Worm (Caenorhabditis elegans) whole organism, midembryonic: Measurements from ENCODE around the gene F43G6.4.

Source experiments
- T22C8.4 ChIP-seq: fragments of 200-800 bp; sonication (Bioruptor generic); IDR thresholded peaks from 2 replicates; pipeline ENCODE4 v1.3.6; 2022; ENCODE audit warnings: missing genetic modification characterization, missing compliant biosample characterization
- cog-1 ChIP-seq: sonication (generic microtip); optimal IDR thresholded peaks from 2 replicates; lab custom pipeline; 2016; ENCODE audit warnings: missing genetic modification characterization, missing compliant biosample characterization
- flt-1 ChIP-seq: fragments of 200-800 bp; sonication (Bioruptor generic); IDR thresholded peaks from 2 replicates; pipeline ENCODE4 v1.3.6; 2022; ENCODE audit warnings: missing genetic modification characterization, missing compliant biosample characterization
- klf-2 ChIP-seq: fragments of 200-800 bp; sonication (Bioruptor generic); conservative IDR thresholded peaks from 2 replicates; pipeline ENCODE4 v1.3.6; 2022; ENCODE audit warnings: missing genetic modification reagents, missing genetic modification characterization, missing compliant biosample characterization
- med-1 ChIP-seq: sonication (generic microtip); optimal IDR thresholded peaks from 2 replicates; lab custom pipeline; 2017; ENCODE audit warnings: missing genetic modification characterization, mild to moderate bottlenecking, missing compliant biosample characterization, antibody characterized with exemption, missing genetic modification reagents; ENCODE audit not compliant: insufficient read depth
- ref-1 ChIP-seq: fragments of 200-800 bp; sonication (Bioruptor generic); conservative IDR thresholded peaks from 2 replicates; pipeline ENCODE4 v1.3.6; 2022; ENCODE audit warnings: missing genetic modification reagents, missing genetic modification characterization, missing compliant biosample characterization
- tab-1 ChIP-seq: fragments of 200-800 bp; sonication (Bioruptor generic); IDR thresholded peaks from 2 replicates; pipeline ENCODE4 v1.3.6; 2022; ENCODE audit warnings: missing genetic modification characterization, missing compliant biosample characterization
- ztf-23 ChIP-seq: fragments of 200-800 bp; sonication (Bioruptor generic); IDR thresholded peaks from 2 replicates; pipeline ENCODE4 v1.3.6; 2022; ENCODE audit warnings: missing genetic modification reagents, missing genetic modification characterization, missing compliant biosample characterization
- ztf-29 ChIP-seq: fragments of 200-800 bp; sonication (Bioruptor generic); IDR thresholded peaks from 2 replicates; pipeline ENCODE4 v1.3.6; 2022; ENCODE audit warnings: missing genetic modification reagents, missing genetic modification characterization, missing compliant biosample characterization

Gene F43G6.4

ce11 chrII:11759277-11759676 lies 31.3 kb upstream of the F43G6.4 start, which contains the start of the genes F44E5.4 and F44E5.5:
Gene F44E5.4 (minus strand): TSS chrII:11759311.
Gene F44E5.5 (plus strand): TSS chrII:11759662.
- TF ChIP-seq ztf-23 (GFP tag; lab: Robert Waterston, UW): peak; percentile 91
- TF ChIP-seq ref-1 (GFP tag; lab: Robert Waterston, UW): peak; percentile 50; the same call in 1 of the 2 replicates
- TF ChIP-seq T22C8.4: peak; percentile 66
- peak; percentile 72 for TF ChIP-seq ztf-29 (GFP tag; lab: Robert Waterston, UW)
- peak; percentile 61; the same call in 1 of the 2 replicates for TF ChIP-seq tab-1
- TF ChIP-seq cog-1: peak; percentile 66
- peak; percentile 97 for TF ChIP-seq flt-1 (GFP tag; lab: Robert Waterston, UW)
- peak; percentile 79 for TF ChIP-seq klf-2 (GFP tag; lab: Robert Waterston, UW)

DNA sequence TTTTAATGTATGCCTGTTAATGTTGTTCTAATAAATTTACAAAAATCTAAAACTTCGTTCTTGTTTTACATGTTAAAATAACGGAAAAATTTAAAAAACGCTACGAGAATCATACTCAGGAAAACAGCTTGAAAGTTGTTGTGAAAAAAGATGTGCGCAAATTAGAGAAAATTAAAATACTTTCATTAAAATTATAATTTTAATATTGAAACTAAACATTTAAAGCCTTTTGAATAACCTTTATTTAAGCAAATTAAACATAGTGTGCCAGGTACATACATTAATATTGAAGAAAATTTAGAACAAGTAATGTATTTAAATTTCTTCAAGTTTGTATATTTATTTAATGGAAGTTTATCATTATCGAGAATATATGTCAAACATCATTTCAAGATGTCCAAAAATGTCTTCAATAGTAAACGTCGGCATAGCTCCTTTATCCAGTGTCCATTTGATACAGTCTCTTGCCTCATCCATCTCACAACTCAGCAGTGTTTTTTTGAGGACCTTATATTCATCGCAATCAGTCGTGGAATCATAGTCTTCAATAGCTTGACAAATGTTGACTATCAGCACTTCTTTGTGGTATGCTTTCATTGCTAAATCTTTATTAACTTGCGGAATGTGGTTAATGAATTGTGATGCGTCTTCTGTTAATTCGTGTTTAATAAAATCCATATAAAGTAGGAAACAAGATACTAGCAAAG lies 28.6 kb upstream of the F43G6.4 start:
- TF ChIP-seq T22C8.4 (no peak), cog-1 (no peak), flt-1 (GFP tag; lab: Robert Waterston, UW) (no peak), med-1 (GFP tag; lab: Kevin White, UChicago) (no peak), ztf-23 (GFP tag; lab: Robert Waterston, UW) (no peak), klf-2 (GFP tag; lab: Robert Waterston, UW) (no peak), tab-1 (no peak), ref-1 (GFP tag; lab: Robert Waterston, UW) (no peak), ztf-29 (GFP tag; lab: Robert Waterston, UW) (no peak)

- 0 out of 2 replicates have a peak, but pooled peaks have one; percentile 28 for TF ChIP-seq tab-1
- TF ChIP-seq flt-1 (GFP tag; lab: Robert Waterston, UW): no peak
- TF ChIP-seq cog-1: no peak
- no peak for TF ChIP-seq ztf-29 (GFP tag; lab: Robert Waterston, UW)
Observed at ce11 chrII:11765506-11766152, 24.9 kb upstream of the F43G6.4 start.

- no peak for TF ChIP-seq ztf-23 (GFP tag; lab: Robert Waterston, UW)
- no peak for TF ChIP-seq med-1 (GFP tag; lab: Kevin White, UChicago)
- TF ChIP-seq flt-1 (GFP tag; lab: Robert Waterston, UW): no peak
- no peak for TF ChIP-seq tab-1
- TF ChIP-seq cog-1: no peak
- no peak for TF ChIP-seq klf-2 (GFP tag; lab: Robert Waterston, UW)
- TF ChIP-seq ref-1 (GFP tag; lab: Robert Waterston, UW): no peak
- no peak for TF ChIP-seq T22C8.4
- TF ChIP-seq ztf-29 (GFP tag; lab: Robert Waterston, UW): no peak
Observed at ce11 chrII:11766472-11766871, 24.1 kb upstream of the F43G6.4 start, which contains the start of gene F44E5.2. Gene F44E5.2 (plus strand): TSS chrII:11766772.

DNA sequence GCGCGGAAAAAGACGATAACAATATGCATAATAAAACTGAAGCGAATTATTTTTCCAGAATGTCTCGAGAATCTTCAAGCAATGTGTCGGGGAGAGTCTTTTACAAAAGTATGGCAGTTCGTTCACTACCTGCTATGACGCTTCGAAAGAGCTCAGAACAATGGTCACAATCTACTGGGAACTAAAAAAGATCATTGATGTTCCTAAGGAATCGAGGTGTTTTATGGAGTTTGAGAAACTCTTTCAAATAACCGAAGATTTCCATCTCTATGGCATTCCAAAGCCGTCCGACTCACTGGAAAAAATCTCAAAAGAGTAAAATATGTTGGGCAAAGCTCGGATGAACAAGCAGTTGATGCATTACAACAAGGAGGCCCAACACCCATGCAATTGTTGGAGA lies 18.2 kb upstream of the F43G6.4 start, which contains the start of gene F44E5.15:
Gene F44E5.15, plus strand, starts transcription at position 301 of the 400 bp plus-strand sequence.
- TF ChIP-seq ztf-23 (GFP tag; lab: Robert Waterston, UW) (no peak), klf-2 (GFP tag; lab: Robert Waterston, UW) (no peak), ztf-29 (GFP tag; lab: Robert Waterston, UW) (no peak), cog-1 (no peak), ref-1 (GFP tag; lab: Robert Waterston, UW) (no peak), med-1 (GFP tag; lab: Kevin White, UChicago) (no peak), flt-1 (GFP tag; lab: Robert Waterston, UW) (no peak), tab-1 (no peak), T22C8.4 (no peak)

- TF ChIP-seq med-1 (GFP tag; lab: Kevin White, UChicago): no peak
- no peak for TF ChIP-seq cog-1
- TF ChIP-seq ref-1 (GFP tag; lab: Robert Waterston, UW): no peak
- TF ChIP-seq T22C8.4: no peak
- TF ChIP-seq flt-1 (GFP tag; lab: Robert Waterston, UW): no peak
- no peak for TF ChIP-seq ztf-29 (GFP tag; lab: Robert Waterston, UW)
- no peak for TF ChIP-seq ztf-23 (GFP tag; lab: Robert Waterston, UW)
- no peak for TF ChIP-seq tab-1
- TF ChIP-seq klf-2 (GFP tag; lab: Robert Waterston, UW): no peak
Observed at ce11 chrII:11774218-11774617, 16.3 kb upstream of the F43G6.4 start, which contains the start of gene F44E5.1. Gene F44E5.1 (minus strand): TSS chrII:11774559.

DNA sequence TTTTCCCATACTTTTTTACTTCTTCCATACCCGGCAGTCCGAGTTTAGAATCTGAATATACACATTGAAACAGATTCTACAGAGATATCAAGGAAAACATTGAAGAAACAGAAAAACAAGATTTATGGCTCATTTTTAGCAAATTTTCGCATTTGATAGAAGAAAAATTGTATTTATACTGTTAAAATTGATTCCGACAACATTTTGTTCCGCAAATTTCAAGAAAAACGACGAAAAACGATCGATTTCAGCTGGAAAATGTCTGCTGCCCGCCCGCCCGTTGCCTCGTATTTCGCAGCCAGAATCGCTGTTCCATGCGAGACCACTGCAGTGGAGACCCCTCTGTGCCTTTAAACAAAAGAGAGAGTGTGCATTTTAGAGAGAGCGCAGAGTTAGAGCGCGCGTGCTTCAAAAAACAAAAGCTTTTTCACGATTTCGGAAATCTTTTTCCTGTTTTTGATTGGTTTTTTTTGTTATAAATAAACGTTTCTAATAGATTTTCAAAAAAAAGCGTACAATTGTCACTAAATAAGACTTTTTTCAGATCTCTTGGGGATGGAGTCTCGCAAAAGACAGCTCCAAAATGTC lies 12.6 kb upstream of the F43G6.4 start, which contains the start of the genes patr-1 and dna-2:
Gene patr-1, minus strand, starts transcription at position 51 of the 588 bp plus-strand sequence.
Gene dna-2, plus strand, starts transcription at position 538 of the 588 bp plus-strand sequence.
- TF ChIP-seq tab-1 (no peak), klf-2 (GFP tag; lab: Robert Waterston, UW) (no peak), ztf-29 (GFP tag; lab: Robert Waterston, UW) (no peak), flt-1 (GFP tag; lab: Robert Waterston, UW) (no peak), ref-1 (GFP tag; lab: Robert Waterston, UW) (no peak), med-1 (GFP tag; lab: Kevin White, UChicago) (no peak), T22C8.4 (no peak), cog-1 (no peak), ztf-23 (GFP tag; lab: Robert Waterston, UW) (no peak)

- no peak for TF ChIP-seq ztf-29 (GFP tag; lab: Robert Waterston, UW)
- no peak for TF ChIP-seq tab-1
- TF ChIP-seq med-1 (GFP tag; lab: Kevin White, UChicago): no peak
- TF ChIP-seq T22C8.4: no peak
- TF ChIP-seq ref-1 (GFP tag; lab: Robert Waterston, UW): no peak
- no peak for TF ChIP-seq klf-2 (GFP tag; lab: Robert Waterston, UW)
- TF ChIP-seq ztf-23 (GFP tag; lab: Robert Waterston, UW): no peak
- TF ChIP-seq flt-1 (GFP tag; lab: Robert Waterston, UW): no peak
- TF ChIP-seq cog-1: no peak
Observed at ce11 chrII:11782493-11782892, 8.1 kb upstream of the F43G6.4 start, which contains the start of gene F43G6.16. Gene F43G6.16 (minus strand): TSS chrII:11782633.
